Worm (Caenorhabditis elegans): ENCODE measurements around the gene T12A2.3.

T12A2.3 gene

DNA sequence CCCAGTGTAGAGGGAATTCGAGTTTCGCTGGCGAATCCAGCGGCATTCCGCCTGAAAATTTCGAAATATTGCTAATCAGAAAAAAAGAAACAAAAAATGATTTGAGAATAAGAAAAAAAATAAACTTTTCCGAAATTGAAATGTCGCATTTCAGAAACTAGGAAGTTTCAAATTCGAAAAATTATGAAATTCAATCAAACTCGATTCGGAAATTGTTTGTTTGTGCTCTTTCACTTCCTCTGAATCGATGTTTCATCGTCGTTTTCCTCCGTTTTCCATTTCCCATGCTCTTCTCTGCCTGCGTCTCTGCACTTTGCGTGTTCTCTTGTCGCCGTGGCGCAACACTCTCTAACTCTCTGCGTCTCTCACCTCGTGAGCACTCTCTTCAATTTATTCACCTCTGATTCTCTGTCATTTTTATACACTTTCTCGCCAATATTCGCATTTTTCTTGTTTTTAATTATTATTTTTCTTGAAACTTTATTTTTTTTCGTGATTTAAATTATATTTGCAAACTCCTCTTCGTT lies 37.7 kb downstream of the T12A2.3 start, which contains the start of gene C18F10.7 (continued):
- no peak for TF ChIP-seq aha-1 (tag; optimal IDR thresholded peaks at IDR 0.05)
- TF ChIP-seq tbx-2 (tag; optimal IDR thresholded peaks at IDR 0.05) = peak; percentile 76
- TF ChIP-seq Y116A8C.19 (tag; optimal IDR thresholded peaks at IDR 0.05; ENCODE audit: borderline replicate concordance) = no peak
- peak; percentile 30 to 56 (median 48) for TF ChIP-seq dpl-1 (GFP tag; optimal IDR thresholded peaks at IDR 0.05)
- peak; percentile 70 for TF ChIP-seq nhr-85 (tag)
- peak; percentile 71 for TF ChIP-seq nhr-20 (tag; optimal IDR thresholded peaks at IDR 0.05)
- no peak for TF ChIP-seq fkh-4 (tag; optimal IDR thresholded peaks at IDR 0.05; ENCODE audit: borderline replicate concordance)
- peak; percentile 87 for TF ChIP-seq lin-14 (GFP tag; optimal IDR thresholded peaks at IDR 0.05)
- TF ChIP-seq irx-1 (tag; optimal IDR thresholded peaks at IDR 0.05) = peak; percentile 52
- peak; percentile 30 for TF ChIP-seq isw-1 (GFP tag; IDR thresholded peaks at IDR 0.05)
- peak; percentile 61 for TF ChIP-seq mef-2 (tag; optimal IDR thresholded peaks at IDR 0.05)
- TF ChIP-seq C16A3.4 (tag; optimal IDR thresholded peaks at IDR 0.05) = peak; percentile 35
- peak; percentile 89 for TF ChIP-seq nhr-71 (tag; optimal IDR thresholded peaks at IDR 0.05)
- TF ChIP-seq swsn-7 (tag; optimal IDR thresholded peaks at IDR 0.05) = peak; percentile 86
- peak; percentile 79 for TF ChIP-seq rnt-1 (tag; optimal IDR thresholded peaks at IDR 0.05)
- TF ChIP-seq hpl-2 (GFP tag; optimal IDR thresholded peaks at IDR 0.05) = no peak
- TF ChIP-seq ets-5 (GFP tag; IDR thresholded peaks at IDR 0.05) = no peak
- TF ChIP-seq fkh-8 (tag; optimal IDR thresholded peaks at IDR 0.05) = peak; percentile 52
- TF ChIP-seq hlh-17 (GFP tag; optimal IDR thresholded peaks at IDR 0.05; ENCODE audit: borderline replicate concordance) = no peak
- peak; percentile 65 for TF ChIP-seq unc-86 (tag; optimal IDR thresholded peaks at IDR 0.05)
- peak; percentile 70 for TF ChIP-seq xbp-1 (tag; optimal IDR thresholded peaks at IDR 0.05)
- TF ChIP-seq pqm-1 (tag; optimal IDR thresholded peaks at IDR 0.05) = no peak
- peak in 1 of 2 experiments; percentile 76 for TF ChIP-seq lsy-2 (tag; optimal IDR thresholded peaks at IDR 0.05)
- TF ChIP-seq mep-1 (tag; optimal IDR thresholded peaks at IDR 0.05) = peak; percentile 50
- peak; percentile 73 for TF ChIP-seq nhr-47 (tag; optimal IDR thresholded peaks at IDR 0.05)
- TF ChIP-seq jun-1 (tag; optimal IDR thresholded peaks at IDR 0.05) = peak; percentile 36
- TF ChIP-seq elt-2 (tag; optimal IDR thresholded peaks at IDR 0.05) = peak; percentile 61
- TF ChIP-seq zag-1 (tag; optimal IDR thresholded peaks at IDR 0.05) = no peak
- peak; percentile 71 for TF ChIP-seq egl-13 (tag; optimal IDR thresholded peaks at IDR 0.05)
- TF ChIP-seq C04F5.9 (tag; optimal IDR thresholded peaks at IDR 0.05) = peak; percentile 34
- no peak for TF ChIP-seq unc-62 (GFP tag; optimal IDR thresholded peaks at IDR 0.05)
- peak; percentile 11 for TF ChIP-seq nhr-77 (tag; optimal IDR thresholded peaks at IDR 0.05)
- peak in 1 of 2 experiments; percentile 90 for TF ChIP-seq mdl-1 (tag; optimal IDR thresholded peaks at IDR 0.05)
- peak; percentile 73 for TF ChIP-seq fos-1 (tag; optimal IDR thresholded peaks at IDR 0.05)
- no peak for TF ChIP-seq pax-3 (tag; optimal IDR thresholded peaks at IDR 0.05)
- no peak for TF ChIP-seq ceh-90 (tag; optimal IDR thresholded peaks at IDR 0.05)
- peak; percentile 79 to 85 for TF ChIP-seq efl-1 (optimal IDR thresholded peaks at IDR 0.05)
- peak; percentile 60 to 95 for TF ChIP-seq efl-1 (GFP tag; optimal IDR thresholded peaks at IDR 0.05 in 1 of 2)
- TF ChIP-seq nhr-11 (tag; optimal IDR thresholded peaks at IDR 0.05) = peak; percentile 7
- TF ChIP-seq sup-37 (GFP tag; optimal IDR thresholded peaks at IDR 0.05) = peak; percentile 3

DNA sequence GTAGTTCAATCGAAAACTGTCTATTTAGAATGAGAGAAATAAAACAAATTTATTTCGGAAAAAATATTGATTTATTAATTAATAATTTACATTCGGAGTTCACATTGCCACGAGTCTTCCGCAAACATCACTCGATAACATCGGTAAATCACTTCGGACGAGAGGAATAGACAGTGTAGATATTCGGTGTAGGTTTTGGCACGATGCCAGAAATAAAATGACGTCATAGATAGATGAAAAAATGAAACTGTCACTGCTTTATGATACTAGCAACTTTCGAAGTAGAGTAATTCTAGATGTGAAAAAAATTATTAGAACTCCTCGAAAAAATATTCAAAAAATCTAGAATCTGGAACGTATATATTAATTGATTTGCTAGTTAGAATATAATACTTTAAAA lies 38.8 kb downstream of the T12A2.3 start:
- TF ChIP-seq nhr-19 (GFP tag; conservative IDR thresholded peaks at IDR 0.05) (no peak), hlh-17 (GFP tag; optimal IDR thresholded peaks at IDR 0.05; ENCODE audit: borderline replicate concordance) (no peak), nhr-85 (tag) (peak; percentile 76), irx-1 (tag; optimal IDR thresholded peaks at IDR 0.05) (no peak), rnt-1 (tag; optimal IDR thresholded peaks at IDR 0.05) (peak; percentile 6), zip-4 (GFP tag; optimal IDR thresholded peaks at IDR 0.05) (no peak), nhr-77 (tag; optimal IDR thresholded peaks at IDR 0.05) (no peak), lin-13 (GFP tag; optimal IDR thresholded peaks at IDR 0.05) (peak; percentile 19), lin-14 (GFP tag; optimal IDR thresholded peaks at IDR 0.05) (no peak), ceh-82 (tag; optimal IDR thresholded peaks at IDR 0.05) (no peak), fkh-8 (tag; optimal IDR thresholded peaks at IDR 0.05) (no peak), sptf-1 (tag; optimal IDR thresholded peaks at IDR 0.05) (no peak)

Measured in whole organism, L1 larva.